Worm (Caenorhabditis elegans): Measurements from ENCODE around the gene ins-16.

The ins-16 gene

ce11 chrIII:2047907-2048306, 12.8 kb downstream of the ins-16 start, which contains the start of gene dpy-1:
dpy-1 (minus strand) TSS chrIII:2048007.
- no peak for TF ChIP-seq elt-3 (tag; optimal IDR thresholded peaks at IDR 0.05)
- TF ChIP-seq ham-2 (GFP tag; optimal IDR thresholded peaks at IDR 0.05): no peak
- no peak for TF ChIP-seq lsy-2 (tag; optimal IDR thresholded peaks at IDR 0.05)
- no peak for TF ChIP-seq unc-120 (tag; optimal IDR thresholded peaks at IDR 0.05; ENCODE audit: poor library complexity, severe bottlenecking)
- TF ChIP-seq ceh-39 (tag; optimal IDR thresholded peaks at IDR 0.05): no peak
- TF ChIP-seq pha-4 (tag; optimal IDR thresholded peaks at IDR 0.05): no peak
- TF ChIP-seq ztf-11 (tag; optimal IDR thresholded peaks at IDR 0.05): no peak
- TF ChIP-seq zip-8 (tag; optimal IDR thresholded peaks at IDR 0.05): no peak
- no peak for TF ChIP-seq mls-2 (tag; optimal IDR thresholded peaks at IDR 0.05)
- TF ChIP-seq nhr-76 (tag; optimal IDR thresholded peaks at IDR 0.05): no peak
- no peak for TF ChIP-seq hlh-1 (tag; optimal IDR thresholded peaks at IDR 0.05)
- TF ChIP-seq mep-1 (tag; optimal IDR thresholded peaks at IDR 0.05): no peak
- no peak for TF ChIP-seq nhr-28 (tag; optimal IDR thresholded peaks at IDR 0.05)
- no peak for TF ChIP-seq unc-62 (GFP tag; optimal IDR thresholded peaks at IDR 0.05)

- TF ChIP-seq ces-1 (GFP tag; optimal IDR thresholded peaks at IDR 0.05) (peak; percentile 58), unc-120 (tag; optimal IDR thresholded peaks at IDR 0.05; ENCODE audit: poor library complexity, severe bottlenecking) (peak; percentile 17), unc-39 (tag; optimal IDR thresholded peaks at IDR 0.05) (no peak), ztf-11 (tag; optimal IDR thresholded peaks at IDR 0.05) (no peak), M03D4.4 (tag; optimal IDR thresholded peaks at IDR 0.05) (no peak), elt-3 (tag; optimal IDR thresholded peaks at IDR 0.05) (no peak)
Observed at ce11 chrIII:2032327-2033093, 28.2 kb downstream of the ins-16 start.

ce11 chrIII:2031746-2032145, 29.0 kb downstream of the ins-16 start:
- no peak for TF ChIP-seq ztf-11 (tag; optimal IDR thresholded peaks at IDR 0.05)
- TF ChIP-seq nhr-2 (tag; optimal IDR thresholded peaks at IDR 0.05): no peak
- no peak for TF ChIP-seq ceh-39 (tag; optimal IDR thresholded peaks at IDR 0.05)
- no peak for TF ChIP-seq drap-1 (GFP tag; optimal IDR thresholded peaks at IDR 0.05)
- no peak for TF ChIP-seq ceh-43 (GFP tag; optimal IDR thresholded peaks at IDR 0.05)
- TF ChIP-seq mep-1 (tag; optimal IDR thresholded peaks at IDR 0.05): no peak
- TF ChIP-seq lin-32 (GFP tag; optimal IDR thresholded peaks at IDR 0.05): no peak
- no peak for TF ChIP-seq nhr-76 (tag; optimal IDR thresholded peaks at IDR 0.05)

- TF ChIP-seq snpc-4 (tag; optimal IDR thresholded peaks at IDR 0.05) (no peak), lin-32 (GFP tag; optimal IDR thresholded peaks at IDR 0.05) (no peak), nhr-2 (tag; optimal IDR thresholded peaks at IDR 0.05) (no peak), mep-1 (tag; optimal IDR thresholded peaks at IDR 0.05) (no peak)
Observed at ce11 chrIII:2030776-2031565, 29.8 kb downstream of the ins-16 start.

ce11 chrIII:2027517-2027916, 33.2 kb downstream of the ins-16 start:
- TF ChIP-seq hlh-1 (tag; optimal IDR thresholded peaks at IDR 0.05): peak; percentile 48
- peak; percentile 53 for TF ChIP-seq unc-62 (GFP tag; optimal IDR thresholded peaks at IDR 0.05)
- TF ChIP-seq nhr-237 (tag; optimal IDR thresholded peaks at IDR 0.05): no peak

ce11 chrIII:2021495-2021894, 39.3 kb downstream of the ins-16 start, which contains the start of gene ckr-2:
ckr-2 (minus strand) TSS chrIII:2021595.
- TF ChIP-seq bed-3 (GFP tag; optimal IDR thresholded peaks at IDR 0.05) (no peak), unc-62 (GFP tag; optimal IDR thresholded peaks at IDR 0.05) (no peak), ceh-83 (GFP tag; optimal IDR thresholded peaks at IDR 0.05) (no peak), nhr-12 (tag; optimal IDR thresholded peaks at IDR 0.05) (no peak), sem-2 (GFP tag; optimal IDR thresholded peaks at IDR 0.05) (no peak), mab-5 (tag; optimal IDR thresholded peaks at IDR 0.05) (no peak), unc-39 (tag; optimal IDR thresholded peaks at IDR 0.05) (no peak), nhr-28 (tag; optimal IDR thresholded peaks at IDR 0.05) (no peak), ztf-11 (tag; optimal IDR thresholded peaks at IDR 0.05) (no peak), mls-2 (tag; optimal IDR thresholded peaks at IDR 0.05) (no peak), ham-2 (GFP tag; optimal IDR thresholded peaks at IDR 0.05) (no peak), elt-1 (tag; optimal IDR thresholded peaks at IDR 0.05; ENCODE audit: borderline replicate concordance, insufficient read depth) (no peak), M03D4.4 (tag; optimal IDR thresholded peaks at IDR 0.05) (no peak), hlh-1 (tag; optimal IDR thresholded peaks at IDR 0.05) (no peak), drap-1 (GFP tag; optimal IDR thresholded peaks at IDR 0.05) (no peak), tbx-8 (GFP tag; optimal IDR thresholded peaks at IDR 0.05) (no peak), ceh-43 (GFP tag; optimal IDR thresholded peaks at IDR 0.05) (no peak), pha-4 (tag; optimal IDR thresholded peaks at IDR 0.05) (no peak)

Data from whole organism, mixed stage, embryonic.